Fruit fly (Drosophila melanogaster): ENCODE data around the gene CG32269.

Gene CG32269

dm6 chr3L:3239033-3239752 lies 30.4 kb upstream of the CG32269 start, which contains the start of gene CG17746:
CG17746 (minus strand) TSS chr3L:3239578.
- no peak for TF ChIP-seq jigr1 (GFP tag; IDR thresholded peaks at IDR 0.05)
- TF ChIP-seq unpg (GFP tag; optimal IDR thresholded peaks at IDR 0.05): no peak
- TF ChIP-seq Bdp1 (GFP tag; optimal IDR thresholded peaks at IDR 0.05): peak; percentile 56
- no peak for TF ChIP-seq fd3F (GFP tag; optimal IDR thresholded peaks at IDR 0.05)
- 0 out of 2 replicates have a peak, but pooled peaks have one; percentile 5 for TF ChIP-seq wdn (GFP tag; IDR thresholded peaks at IDR 0.05)
- peak; percentile 93 for TF ChIP-seq CG9797 (GFP tag; optimal IDR thresholded peaks at IDR 0.05)
- peak; percentile 50; the same call in 1 of the 2 replicates for TF ChIP-seq ato (GFP tag; IDR thresholded peaks at IDR 0.05; ENCODE audit: partially characterized antibody)
- TF ChIP-seq ci (GFP tag; IDR thresholded peaks at IDR 0.05): peak; percentile 30; the same call in 2 of the 3 replicates
- TF ChIP-seq Camta (GFP tag; optimal IDR thresholded peaks at IDR 0.05): peak; percentile 48
- TF ChIP-seq inv (GFP tag; IDR thresholded peaks at IDR 0.05; ENCODE audit: partially characterized antibody): no peak
- TF ChIP-seq CG2875 (GFP tag; optimal IDR thresholded peaks at IDR 0.05): no peak
- TF ChIP-seq otp (GFP tag; IDR thresholded peaks at IDR 0.05): no peak
- TF ChIP-seq Hmr (GFP tag; optimal IDR thresholded peaks at IDR 0.05): peak; percentile 68
- TF ChIP-seq CG8944 (GFP tag; optimal IDR thresholded peaks at IDR 0.05): peak; percentile 50
- peak; percentile 76 for TF ChIP-seq mam (GFP tag; optimal IDR thresholded peaks at IDR 0.05)
- peak; percentile 53 for TF ChIP-seq CG15601 (tag; optimal IDR thresholded peaks at IDR 0.05)
- TF ChIP-seq CG1792 (GFP tag; optimal IDR thresholded peaks at IDR 0.05): peak; percentile 16
- peak; percentile 32 for TF ChIP-seq fu2 (GFP tag; optimal IDR thresholded peaks at IDR 0.05)
- peak; percentile 33; the same call in 1 of the 2 replicates for TF ChIP-seq cas (GFP tag; IDR thresholded peaks at IDR 0.05)
- no peak for TF ChIP-seq CG1603 (tag; optimal IDR thresholded peaks at IDR 0.05)
- TF ChIP-seq CG15011 (GFP tag; optimal IDR thresholded peaks at IDR 0.05): no peak
- TF ChIP-seq Lpt (GFP tag; optimal IDR thresholded peaks at IDR 0.05): no peak
- peak; percentile 46 for TF ChIP-seq CG8290 (GFP tag; optimal IDR thresholded peaks at IDR 0.05)
- TF ChIP-seq CG8290 (tag; optimal IDR thresholded peaks at IDR 0.05): no peak
- peak; percentile 26; the same call in 1 of the 2 replicates for TF ChIP-seq sisA (GFP tag; IDR thresholded peaks at IDR 0.05)
- peak; percentile 4 for TF ChIP-seq CG11398 (GFP tag; optimal IDR thresholded peaks at IDR 0.05)
- peak; percentile 59; the same call in 1 of the 3 replicates for TF ChIP-seq CG34422 (GFP tag; IDR thresholded peaks at IDR 0.05)
- TF ChIP-seq tap (tag; optimal IDR thresholded peaks at IDR 0.05): no peak
- TF ChIP-seq hb (GFP tag; IDR thresholded peaks at IDR 0.05; ENCODE audit: partially characterized antibody): peak; percentile 22; the same call in 1 of the 3 replicates
- TF ChIP-seq H2.0 (GFP tag; IDR thresholded peaks at IDR 0.05): 0 out of 2 replicates have a peak, but pooled peaks have one; percentile 9
- TF ChIP-seq esg (GFP tag; conservative IDR thresholded peaks at IDR 0.05): no peak
- no peak for TF ChIP-seq CG15479 (GFP tag; optimal IDR thresholded peaks at IDR 0.05)
- peak; percentile 46 for TF ChIP-seq Fer1 (GFP tag; optimal IDR thresholded peaks at IDR 0.05)
- no peak for TF ChIP-seq crc (GFP tag; optimal IDR thresholded peaks at IDR 0.05)
- TF ChIP-seq CG17802 (tag; optimal IDR thresholded peaks at IDR 0.05): peak; percentile 50
- peak; percentile 12 for TF ChIP-seq nerfin-1 (tag; optimal IDR thresholded peaks at IDR 0.05)
- peak; percentile 91 for TF ChIP-seq CG3847 (GFP tag; IDR thresholded peaks at IDR 0.05)
- peak; percentile 67; the same call in 1 of the 2 replicates for TF ChIP-seq sob (GFP tag; IDR thresholded peaks at IDR 0.05)
- TF ChIP-seq Opbp (GFP tag; IDR thresholded peaks at IDR 0.05; ENCODE audit: partially characterized antibody): peak; percentile 80
- no peak for TF ChIP-seq pan (optimal IDR thresholded peaks at IDR 0.05)
- TF ChIP-seq pan (GFP tag; optimal IDR thresholded peaks at IDR 0.05 in 1 of 2, IDR thresholded peaks at IDR 0.05 in 1 of 2): no peak
- no peak for TF ChIP-seq nau (GFP tag; optimal IDR thresholded peaks at IDR 0.05)
- TF ChIP-seq slou (GFP tag; optimal IDR thresholded peaks at IDR 0.05): no peak
- no peak for TF ChIP-seq gcm2 (GFP tag; optimal IDR thresholded peaks at IDR 0.05)
- no peak for TF ChIP-seq tna (GFP tag; IDR thresholded peaks at IDR 0.05; ENCODE audit: partially characterized antibody)
- no peak for TF ChIP-seq nerfin-2 (GFP tag; IDR thresholded peaks at IDR 0.05; ENCODE audit: partially characterized antibody)
- peak; percentile 59; the same call in 2 of the 3 replicates for TF ChIP-seq CG34224 (GFP tag; IDR thresholded peaks at IDR 0.05; ENCODE audit: partially characterized antibody)
- TF ChIP-seq Ets65A (GFP tag): peak; percentile 92
- TF ChIP-seq dysf (GFP tag; IDR thresholded peaks at IDR 0.05): peak; percentile 37; the same call in 1 of the 3 replicates
